Worm (Caenorhabditis elegans) whole organism, L4/young adult: ENCODE measurements around the gene aakb-1.

Experiments
- W03F9.2 ChIP-seq: fragments of 150-350 bp; optimal IDR thresholded peaks from 2 replicates; lab custom pipeline; 2014; ENCODE audit warnings: missing biosample characterization, missing genetic modification characterization
- dao-5 ChIP-seq: sonication (generic microtip); optimal IDR thresholded peaks from 2 replicates; lab custom pipeline; 2016; ENCODE audit warnings: missing genotype, missing genetic modification characterization, moderate library complexity, missing compliant biosample characterization
- him-1 ChIP-seq: sonication (generic microtip); optimal IDR thresholded peaks from 2 replicates; lab custom pipeline; 2016; ENCODE audit warnings: missing genotype, missing genetic modification reagents, missing genetic modification characterization, missing compliant biosample characterization

DNA sequence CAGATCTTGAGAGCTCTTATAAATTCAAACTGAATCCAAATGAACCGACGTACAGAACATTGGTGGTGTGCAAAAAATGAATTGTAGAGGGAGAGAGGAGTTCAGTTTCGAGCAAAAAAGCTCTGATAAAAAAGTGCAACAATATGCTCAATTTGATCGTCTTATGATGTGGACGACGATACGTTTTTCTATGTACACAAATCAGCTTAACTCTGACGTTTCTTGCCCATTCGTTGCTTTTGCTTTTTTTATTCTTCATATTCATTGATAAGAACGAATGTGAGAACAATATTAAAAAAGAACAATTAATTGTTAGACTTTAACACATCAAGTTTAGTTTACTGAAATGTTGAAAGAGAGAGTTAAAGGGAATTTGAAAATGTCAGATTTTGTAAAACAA lies 18.6 kb downstream of the aakb-1 start:
- TF ChIP-seq him-1 = no peak
- TF ChIP-seq W03F9.2 (tag; lab: Kevin White, UChicago) = no peak
- no peak for TF ChIP-seq dao-5 (tag; lab: Kevin White, UChicago)
